Worm (Caenorhabditis elegans): ENCODE measurements around the gene C50H2.7.

DNA sequence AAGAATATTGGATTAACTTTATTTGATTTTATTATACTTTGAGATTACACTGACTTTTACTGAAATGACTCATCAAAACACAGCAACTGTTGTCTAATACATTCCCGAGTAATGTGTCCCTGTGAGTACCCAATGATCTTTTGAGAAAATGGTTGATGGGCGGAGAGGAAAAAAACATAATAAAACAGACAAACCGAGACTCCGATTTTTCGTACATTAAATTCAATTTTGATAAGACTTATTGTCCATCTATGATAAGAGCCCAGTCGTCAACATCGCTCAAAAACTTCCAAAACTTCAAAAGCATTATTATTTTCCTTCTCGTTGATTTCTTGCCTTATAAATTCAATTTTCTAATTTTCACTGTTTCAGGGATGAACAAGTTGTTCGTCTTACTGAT lies 28.3 kb downstream of the C50H2.7 start, which contains the start of gene ttr-46:
- TF ChIP-seq lin-39 (tag; optimal IDR thresholded peaks at IDR 0.05) (no peak), nhr-25 (tag; optimal IDR thresholded peaks at IDR 0.05) (no peak), mdl-1 (tag; optimal IDR thresholded peaks at IDR 0.05) (no peak), snpc-4 (tag; optimal IDR thresholded peaks at IDR 0.05) (no peak), ama-1 (optimal IDR thresholded peaks at IDR 0.05) (no peak), hmg-11 (tag; optimal IDR thresholded peaks at IDR 0.05) (no peak), fos-1 (tag; optimal IDR thresholded peaks at IDR 0.05) (no peak), zag-1 (tag; optimal IDR thresholded peaks at IDR 0.05) (no peak)
